Worm (Caenorhabditis elegans) whole organism, late embryonic: ENCODE data around the gene knl-3.

Experiments
- lin-11 ChIP-seq: fragments of 200-800 bp; sonication (Bioruptor generic); optimal IDR thresholded peaks from 2 replicates; lab custom pipeline; 2018; ENCODE audit warnings: mild to moderate bottlenecking, missing genetic modification characterization, missing compliant biosample characterization
- ref-2 ChIP-seq: sonication (generic microtip); optimal IDR thresholded peaks from 2 replicates; lab custom pipeline; 2016; ENCODE audit warnings: missing genetic modification characterization, missing compliant biosample characterization

ce11 chrV:1820016-1820415 lies 49.0 kb upstream of the knl-3 start:
- TF ChIP-seq lin-11 (tag; lab: Kevin White, UChicago) (no peak), ref-2 (no peak)
